Fruit fly (Drosophila melanogaster): ENCODE measurements around the gene CG1440.
A peak's percentile ranks its signal among the peaks of the same experiment; 100 is the strongest.

CG1440 gene

DNA sequence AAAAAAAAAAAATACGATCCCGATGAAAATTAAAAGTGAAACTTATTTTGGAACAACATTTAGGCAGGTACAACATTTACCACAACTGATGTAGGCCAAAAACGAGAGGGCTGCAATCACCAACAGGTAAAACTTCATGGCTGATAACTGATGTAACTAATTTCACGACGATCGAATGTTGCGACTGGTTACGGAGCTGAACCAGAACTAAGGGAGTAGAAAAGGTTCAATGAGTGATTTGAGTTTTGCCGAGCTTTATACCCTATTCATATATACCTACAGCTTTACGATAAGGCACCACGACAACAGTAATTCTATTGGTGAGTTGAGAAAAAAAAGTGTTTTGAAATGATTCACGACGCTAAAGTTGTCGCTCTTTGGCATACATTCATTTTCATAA, 23.8 kb downstream of the CG1440 start, which contains the start of gene CG15347:
Gene CG15347, minus strand, starts transcription at position 213 of the 400 bp plus-strand sequence.
- no peak for TF ChIP-seq dl (GFP tag; optimal IDR thresholded peaks at IDR 0.05; ENCODE audit: insufficient read depth in 1 of 2, partially characterized antibody in 2 of 2)
- no peak for TF ChIP-seq lola (GFP tag; optimal IDR thresholded peaks at IDR 0.05)
- TF ChIP-seq OdsH (GFP tag; optimal IDR thresholded peaks at IDR 0.05) = no peak
- no peak for TF ChIP-seq Rel (GFP tag; optimal IDR thresholded peaks at IDR 0.05)
- TF ChIP-seq Rel (tag; optimal IDR thresholded peaks at IDR 0.05) = no peak
- TF ChIP-seq Hr83 (GFP tag; optimal IDR thresholded peaks at IDR 0.05; ENCODE audit: poor library complexity, severe bottlenecking) = no peak

DNA sequence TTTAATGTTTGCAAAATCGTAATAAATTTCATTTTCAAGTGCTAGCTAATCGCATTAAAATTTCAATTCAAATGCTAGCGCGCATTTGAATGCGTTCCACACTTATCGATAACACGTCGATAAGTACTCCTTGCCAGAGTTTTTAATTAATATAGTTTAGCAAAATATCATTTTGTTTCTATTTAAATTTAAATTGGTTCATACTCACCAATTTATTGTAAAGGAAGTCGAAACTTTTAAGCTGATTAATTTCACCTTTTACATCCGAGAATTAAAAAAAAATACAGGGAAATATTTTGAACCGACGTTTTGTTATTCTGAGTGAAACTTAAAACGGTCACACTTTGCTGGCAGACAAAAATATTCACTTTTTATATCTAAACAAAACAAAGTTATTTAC, 24.3 kb downstream of the CG1440 start, which contains the start of gene Es2:
Gene Es2, plus strand, starts transcription at position 333 of the 400 bp plus-strand sequence.
- TF ChIP-seq sage (GFP tag; optimal IDR thresholded peaks at IDR 0.05) = peak; percentile 13
- peak; percentile 63 for TF ChIP-seq Myc (optimal IDR thresholded peaks at IDR 0.05)
- no peak for TF ChIP-seq sv (GFP tag; optimal IDR thresholded peaks at IDR 0.05)

DNA sequence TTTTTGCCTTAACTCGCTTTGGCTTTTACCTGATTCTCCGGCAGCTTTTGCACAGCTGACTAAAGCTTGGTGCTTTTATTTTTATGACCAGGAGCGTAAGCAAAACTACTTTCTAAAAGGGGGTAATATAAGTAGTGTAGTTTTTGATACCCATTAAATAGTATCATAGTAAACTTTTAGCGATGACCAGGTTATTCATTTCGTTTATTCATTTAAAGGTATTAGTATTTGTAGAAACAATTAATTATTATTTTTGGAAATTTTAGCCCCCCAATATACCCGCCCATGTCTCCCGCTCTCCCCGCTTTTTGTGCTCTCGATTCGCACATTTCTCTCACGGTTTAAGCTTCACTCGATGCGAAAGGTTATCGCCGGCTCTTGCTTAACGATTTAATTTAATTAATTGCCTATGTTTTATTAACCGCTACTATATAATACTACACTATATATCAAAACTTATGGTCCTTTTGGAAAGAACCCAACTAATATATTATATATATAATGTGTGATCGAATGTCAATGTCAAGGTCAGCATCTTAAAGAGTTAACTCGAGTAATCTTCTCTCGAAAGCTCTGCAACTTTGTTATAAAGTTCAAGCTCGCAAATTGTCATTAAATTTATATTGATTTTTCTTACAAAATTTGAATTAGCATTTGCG, 27.6 kb downstream of the CG1440 start, which contains the start of gene Sptr:
Gene Sptr, minus strand, starts transcription at position 61 of the 659 bp plus-strand sequence.
- TF ChIP-seq dl (GFP tag; optimal IDR thresholded peaks at IDR 0.05; ENCODE audit: insufficient read depth in 1 of 2, partially characterized antibody in 2 of 2) (no peak), br (GFP tag; optimal IDR thresholded peaks at IDR 0.05) (peak; percentile 92), Dfd (GFP tag; optimal IDR thresholded peaks at IDR 0.05) (no peak), CG9705 (GFP tag; optimal IDR thresholded peaks at IDR 0.05) (peak; percentile 91), sv (GFP tag; optimal IDR thresholded peaks at IDR 0.05) (peak; percentile 72), pan (optimal IDR thresholded peaks at IDR 0.05) (no peak), Myc (optimal IDR thresholded peaks at IDR 0.05) (no peak), OdsH (GFP tag; optimal IDR thresholded peaks at IDR 0.05) (peak; percentile 97), ey (GFP tag; optimal IDR thresholded peaks at IDR 0.05) (peak; percentile 93), sage (GFP tag; optimal IDR thresholded peaks at IDR 0.05) (peak; percentile 87), brk (GFP tag; optimal IDR thresholded peaks at IDR 0.05) (peak; percentile 91), Dif (GFP tag; optimal IDR thresholded peaks at IDR 0.05; ENCODE audit: partially characterized antibody) (no peak), Vsx2 (GFP tag; optimal IDR thresholded peaks at IDR 0.05; ENCODE audit: partially characterized antibody) (no peak), foxo (GFP tag; optimal IDR thresholded peaks at IDR 0.05) (peak; percentile 56 to 96), CG32264 (GFP tag; optimal IDR thresholded peaks at IDR 0.05) (peak; percentile 80), CrebA (GFP tag; optimal IDR thresholded peaks at IDR 0.05; ENCODE audit: borderline replicate concordance) (peak; percentile 73), lola (GFP tag; optimal IDR thresholded peaks at IDR 0.05) (no peak), psq (GFP tag; optimal IDR thresholded peaks at IDR 0.05) (peak; percentile 92), Hr78 (GFP tag; optimal IDR thresholded peaks at IDR 0.05) (no peak), Rel (GFP tag; optimal IDR thresholded peaks at IDR 0.05) (peak; percentile 77), Rel (tag; optimal IDR thresholded peaks at IDR 0.05) (peak; percentile 82), tai (GFP tag; optimal IDR thresholded peaks at IDR 0.05) (peak; percentile 82), dsf (GFP tag; optimal IDR thresholded peaks at IDR 0.05; ENCODE audit: borderline replicate concordance) (peak; percentile 58), usp (GFP tag; optimal IDR thresholded peaks at IDR 0.05) (no peak), Mio (GFP tag; optimal IDR thresholded peaks at IDR 0.05) (peak; percentile 19), Hr83 (GFP tag; optimal IDR thresholded peaks at IDR 0.05; ENCODE audit: poor library complexity, severe bottlenecking) (no peak), N (GFP tag; optimal IDR thresholded peaks at IDR 0.05) (no peak), GATAd (GFP tag; optimal IDR thresholded peaks at IDR 0.05) (peak; percentile 51), HLH106 (tag; optimal IDR thresholded peaks at IDR 0.05) (peak; percentile 96), jim (GFP tag; optimal IDR thresholded peaks at IDR 0.05) (no peak), fru (GFP tag; optimal IDR thresholded peaks at IDR 0.05) (peak; percentile 96), h (GFP tag; optimal IDR thresholded peaks at IDR 0.05) (peak; percentile 96), Abd-B (GFP tag; optimal IDR thresholded peaks at IDR 0.05) (no peak), Jra (GFP tag; optimal IDR thresholded peaks at IDR 0.05) (peak; percentile 84), dmrt93B (GFP tag; optimal IDR thresholded peaks at IDR 0.05) (peak; percentile 87), Sp1 (GFP tag; optimal IDR thresholded peaks at IDR 0.05) (peak; percentile 96), Hnf4 (GFP tag; optimal IDR thresholded peaks at IDR 0.05) (peak; percentile 94), woc (GFP tag; optimal IDR thresholded peaks at IDR 0.05) (peak; percentile 92), rgr (GFP tag; optimal IDR thresholded peaks at IDR 0.05) (peak; percentile 97)

Measured in whole organism, wandering third instar larva.